Fruit fly (Drosophila melanogaster): ENCODE results near the gene CG4287.

DNA sequence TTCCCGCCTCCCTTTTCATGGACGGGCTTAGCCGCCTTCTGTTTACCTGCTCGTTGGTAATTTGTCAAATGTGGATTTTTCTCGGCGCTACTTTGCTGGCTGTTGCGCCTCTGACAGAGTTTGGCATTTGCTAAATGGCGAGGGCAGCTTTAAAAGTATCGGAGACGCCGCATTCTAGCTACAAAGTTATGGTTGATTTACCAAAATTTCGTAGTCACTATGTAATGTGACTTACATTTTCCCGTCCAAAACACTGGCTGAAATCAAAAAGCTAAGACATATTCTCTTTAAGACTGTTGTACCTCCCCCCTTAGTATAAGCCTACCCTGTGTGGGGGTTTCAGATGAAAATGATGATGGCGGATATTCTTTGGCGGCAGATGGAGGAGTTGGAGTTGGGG lies 16.1 kb downstream of the CG4287 start:
- TF ChIP-seq Dll (optimal IDR thresholded peaks at IDR 0.05) (no peak), psq (optimal IDR thresholded peaks at IDR 0.05) (no peak), EcR (GFP tag; optimal IDR thresholded peaks at IDR 0.05) (no peak), pan (optimal IDR thresholded peaks at IDR 0.05) (no peak), CG8478 (optimal IDR thresholded peaks at IDR 0.05) (no peak), usp (GFP tag; optimal IDR thresholded peaks at IDR 0.05) (no peak)
